Worm (Caenorhabditis elegans): ENCODE measurements around the gene atgp-1.

DNA sequence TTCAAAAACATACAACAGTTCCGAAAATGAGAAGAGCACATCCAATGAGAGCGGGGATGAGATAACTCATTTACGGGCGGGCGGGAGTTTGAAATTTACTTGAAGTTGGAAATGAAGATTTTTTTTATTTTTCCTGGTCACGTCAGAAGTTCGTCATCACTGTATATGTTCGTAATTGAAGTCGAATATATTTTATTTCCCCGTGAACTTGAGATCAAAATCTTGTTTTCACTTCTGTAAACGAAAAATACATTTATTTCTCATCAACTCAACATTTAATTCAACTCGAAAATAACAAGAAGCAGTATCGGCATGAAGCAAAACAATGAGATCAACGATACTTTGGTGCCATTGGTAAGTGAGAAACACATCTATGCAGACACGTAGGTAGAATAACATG is 47.3 kb downstream of the atgp-1 start, which contains the start of gene C49C3.20:
- TF ChIP-seq rnt-1 (tag; optimal IDR thresholded peaks at IDR 0.05) (no peak), lim-6 (tag; optimal IDR thresholded peaks at IDR 0.05) (no peak), che-1 (tag; optimal IDR thresholded peaks at IDR 0.05) (no peak), pqm-1 (tag; optimal IDR thresholded peaks at IDR 0.05) (no peak), K09A11.1 (tag; optimal IDR thresholded peaks at IDR 0.05; ENCODE audit: insufficient read depth) (no peak), ceh-14 (tag; optimal IDR thresholded peaks at IDR 0.05) (no peak), hlh-6 (tag; optimal IDR thresholded peaks at IDR 0.05) (no peak), elt-2 (tag; optimal IDR thresholded peaks at IDR 0.05) (no peak), ama-1 (optimal IDR thresholded peaks at IDR 0.05) (no peak)
